Fruit fly (Drosophila melanogaster) whole organism, prepupa: ENCODE data around the gene Atxn7.

Source experiments
- CG16779 ChIP-seq: fragments of 200-800 bp; sonication (Bioruptor generic); optimal IDR thresholded peaks from 3 replicates; lab custom pipeline; 2017; ENCODE audit warnings: missing biosample characterization, mild to moderate bottlenecking, missing genetic modification characterization
- Gug ChIP-seq: fragments of 200-800 bp; sonication (Bioruptor generic); IDR thresholded peaks from 2 replicates; pipeline ENCODE4 v1.3.6; 2022; ENCODE audit warnings: missing biosample characterization, missing genetic modification characterization
- Hr4 ChIP-seq: fragments of 200-800 bp; sonication (Bioruptor generic); optimal IDR thresholded peaks from 3 replicates; lab custom pipeline; 2016; ENCODE audit warnings: missing biosample characterization, missing genetic modification characterization
- OdsH ChIP-seq: fragments of 200-800 bp; sonication (Bioruptor generic); optimal IDR thresholded peaks from 3 replicates; lab custom pipeline; 2016; ENCODE audit warnings: missing biosample characterization, missing genetic modification characterization
- pdm3 ChIP-seq: fragments of 200-800 bp; sonication (Bioruptor generic); optimal IDR thresholded peaks from 3 replicates; lab custom pipeline; 2016; ENCODE audit warnings: missing biosample characterization, missing genetic modification characterization

dm6 chr2L:2373818-2374746 is 1.6 kb upstream of the Atxn7 start, which contains the start of the genes CG3609 and CG15390:
- peak; percentile 79 for TF ChIP-seq OdsH (GFP tag; lab: Kevin White, UChicago)
- TF ChIP-seq pdm3, result peak; percentile 88
- TF ChIP-seq Gug, result peak; percentile 46
- peak; percentile 85 for TF ChIP-seq Hr4 (GFP tag; lab: Kevin White, UChicago)
- TF ChIP-seq CG16779 (tag; lab: Kevin White, UChicago), result peak; percentile 80
